Worm (Caenorhabditis elegans): ENCODE data around the gene ZK652.8.

DNA sequence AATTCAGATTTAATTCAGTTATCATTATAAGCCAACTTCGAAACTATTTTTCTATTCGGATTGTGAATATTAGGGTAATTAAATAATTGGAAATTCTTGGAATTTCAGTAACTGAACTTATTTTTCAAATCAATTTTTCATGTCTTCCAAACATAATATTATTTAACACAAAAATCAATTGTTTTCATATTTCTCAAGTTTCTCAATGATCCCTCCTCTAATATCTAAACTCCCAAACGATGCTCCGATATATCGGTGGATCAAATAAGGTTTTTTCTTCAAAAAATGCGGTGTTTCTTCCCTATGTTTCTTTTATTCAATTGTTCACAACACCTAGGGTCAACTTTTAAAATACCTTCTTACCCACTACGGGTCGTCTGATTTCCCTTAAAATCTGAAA lies 27.0 kb downstream of the ZK652.8 start:
- TF ChIP-seq nhr-12 (tag; optimal IDR thresholded peaks at IDR 0.05) (no peak), tbx-2 (tag; optimal IDR thresholded peaks at IDR 0.05) (no peak), daf-12 (tag; optimal IDR thresholded peaks at IDR 0.05) (no peak), skn-1 (tag; optimal IDR thresholded peaks at IDR 0.05) (peak; percentile 100), ztf-11 (tag; optimal IDR thresholded peaks at IDR 0.05) (no peak), zag-1 (tag; optimal IDR thresholded peaks at IDR 0.05) (no peak)

All from whole organism, L3 larva.